Worm (Caenorhabditis elegans) whole organism, young adult: ENCODE measurements around the gene F10G2.1.

Experiments used
- B0336.3 ChIP-seq: fragments of 200-800 bp; sonication (Bioruptor generic); IDR thresholded peaks from 2 replicates; pipeline ENCODE4 v1.3.6; 2022; ENCODE audit warnings: missing genetic modification characterization, missing compliant biosample characterization
- F49E8.2 ChIP-seq: sonication (generic microtip); optimal IDR thresholded peaks from 3 replicates; lab custom pipeline; 2017; ENCODE audit warnings: missing genetic modification characterization, mild to moderate bottlenecking, missing compliant biosample characterization, antibody characterized with exemption, moderate library complexity; ENCODE audit not compliant: insufficient read depth
- F55B11.4 ChIP-seq: sonication (generic microtip); optimal IDR thresholded peaks from 2 replicates; lab custom pipeline; 2016; ENCODE audit warnings: missing compliant biosample characterization, missing genetic modification characterization, borderline replicate concordance; ENCODE audit not compliant: insufficient read depth
- K11D2.4 ChIP-seq: fragments of 200-800 bp; sonication (Bioruptor generic); IDR thresholded peaks from 2 replicates; pipeline ENCODE4 v1.3.6; 2022; ENCODE audit warnings: missing genetic modification reagents, missing genetic modification characterization, missing compliant biosample characterization
- ceh-58 ChIP-seq: fragments of 200-800 bp; sonication (Bioruptor generic); IDR thresholded peaks from 2 replicates; pipeline ENCODE4 v1.3.6; 2022; ENCODE audit warnings: missing genetic modification characterization, missing compliant biosample characterization
- chd-7 ChIP-seq: sonication (generic microtip); optimal IDR thresholded peaks from 2 replicates; lab custom pipeline; 2016; ENCODE audit warnings: mild to moderate bottlenecking, missing genetic modification characterization, moderate library complexity, missing compliant biosample characterization
- die-1 ChIP-seq: sonication (generic microtip); optimal IDR thresholded peaks from 2 replicates; lab custom pipeline; 2016; ENCODE audit warnings: missing genotype, mild to moderate bottlenecking, missing genetic modification characterization, missing compliant biosample characterization
- efl-1 ChIP-seq: fragments of 150-350 bp; optimal IDR thresholded peaks from 2 replicates; lab custom pipeline; 2014; ENCODE audit warnings: missing biosample characterization, missing genetic modification reagents, missing genetic modification characterization
- hmg-1.2 ChIP-seq: fragments of 200-800 bp; sonication (Bioruptor generic); IDR thresholded peaks from 2 replicates; pipeline ENCODE4 v1.3.6; 2022; ENCODE audit warnings: missing genetic modification reagents, missing genetic modification characterization, missing compliant biosample characterization
- lag-1 ChIP-seq: fragments of 200-800 bp; sonication (Bioruptor generic); IDR thresholded peaks from 2 replicates; pipeline ENCODE4 v1.3.6; 2022; ENCODE audit warnings: missing genetic modification reagents, missing genetic modification characterization, missing compliant biosample characterization
- lsy-27 ChIP-seq: sonication (generic microtip); optimal IDR thresholded peaks from 2 replicates; lab custom pipeline; 2017; ENCODE audit warnings: missing genetic modification characterization, mild to moderate bottlenecking, missing compliant biosample characterization, antibody characterized with exemption, missing genotype, borderline replicate concordance; ENCODE audit not compliant: insufficient read depth
- mel-28 ChIP-seq: sonication (generic microtip); optimal IDR thresholded peaks from 2 replicates; lab custom pipeline; 2016; ENCODE audit warnings: borderline replicate concordance, mild to moderate bottlenecking, missing genetic modification characterization, missing compliant biosample characterization
- pha-4 ChIP-seq: fragments of 150-350 bp; sonication (generic microtip); optimal IDR thresholded peaks from 2 replicates; lab custom pipeline; 2014; ENCODE audit warnings: missing biosample characterization, missing genetic modification reagents, missing genetic modification characterization
- snpc-1.1 ChIP-seq: sonication (generic microtip); optimal IDR thresholded peaks from 2 replicates; lab custom pipeline; 2017; ENCODE audit warnings: missing genetic modification characterization, mild to moderate bottlenecking, missing compliant biosample characterization, antibody characterized with exemption, moderate library complexity, missing genotype, missing genetic modification reagents; ENCODE audit not compliant: insufficient read depth
- snpc-1.3 ChIP-seq: sonication (generic microtip); optimal IDR thresholded peaks from 2 replicates; lab custom pipeline; 2017; ENCODE audit warnings: missing genetic modification characterization, mild to moderate bottlenecking, missing compliant biosample characterization, antibody characterized with exemption, moderate library complexity, missing genotype, missing genetic modification reagents; ENCODE audit not compliant: insufficient read depth
- sptf-2 ChIP-seq: fragments of 200-800 bp; sonication (Bioruptor generic); optimal IDR thresholded peaks from 2 replicates; lab custom pipeline; 2018; ENCODE audit warnings: mild to moderate bottlenecking, missing genetic modification characterization, missing compliant biosample characterization
- unc-62 ChIP-seq: fragments of 150-350 bp; optimal IDR thresholded peaks from 2 replicates; lab custom pipeline; 2014; ENCODE audit warnings: missing biosample characterization, missing genetic modification reagents, missing genetic modification characterization
- ztf-18 ChIP-seq: sonication (generic microtip); optimal IDR thresholded peaks from 2 replicates; lab custom pipeline; 2016; ENCODE audit warnings: missing genotype, mild to moderate bottlenecking, missing genetic modification characterization, missing compliant biosample characterization

The F10G2.1 gene

DNA sequence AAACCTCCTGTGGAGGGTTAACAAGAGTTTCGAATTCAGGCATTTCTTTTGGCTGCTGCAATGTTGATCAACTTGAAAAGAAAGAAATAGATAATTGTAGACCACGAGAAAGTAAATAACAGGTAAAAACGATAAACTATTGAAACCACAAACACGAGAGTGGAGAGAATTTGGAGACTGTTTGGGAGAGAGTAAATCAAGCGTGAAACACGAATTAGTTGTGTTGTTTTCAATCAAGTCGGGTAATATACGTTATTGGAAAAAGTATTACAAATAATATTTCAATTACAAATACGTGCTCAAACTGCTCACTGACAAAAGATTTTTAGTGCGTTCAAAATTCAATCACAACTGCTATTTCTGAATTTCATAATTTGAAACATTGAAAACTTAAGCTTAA is 48.7 kb downstream of the F10G2.1 start, which contains the start of gene C03G6.17:
TSS of gene C03G6.17 (minus strand) at position 101 of the 400 bp plus-strand sequence.
- no peak for TF ChIP-seq lsy-27 (tag; lab: Kevin White, UChicago)
- no peak for TF ChIP-seq ceh-58 (GFP tag; lab: Robert Waterston, UW)
- TF ChIP-seq K11D2.4 = no peak
- no peak for TF ChIP-seq unc-62 (GFP tag; lab: Kevin White, UChicago)
- TF ChIP-seq F49E8.2 (tag; lab: Kevin White, UChicago) = no peak
- TF ChIP-seq snpc-1.3 (tag; lab: Kevin White, UChicago) = no peak
- TF ChIP-seq ztf-18 (tag; lab: Kevin White, UChicago) = no peak
- TF ChIP-seq mel-28 (tag; lab: Kevin White, UChicago) = no peak
- no peak for TF ChIP-seq F55B11.4 (tag; lab: Kevin White, UChicago)
- no peak for TF ChIP-seq hmg-1.2 (GFP tag; lab: Robert Waterston, UW)
- TF ChIP-seq efl-1 (GFP tag; lab: Kevin White, UChicago) = no peak
- no peak for TF ChIP-seq chd-7 (tag; lab: Kevin White, UChicago)
- TF ChIP-seq pha-4 (tag; lab: Kevin White, UChicago) = no peak
- TF ChIP-seq sptf-2 = no peak
- no peak for TF ChIP-seq lag-1 (GFP tag; lab: Robert Waterston, UW)
- TF ChIP-seq die-1 (tag; lab: Kevin White, UChicago) = no peak
- no peak for TF ChIP-seq snpc-1.1 (tag; lab: Kevin White, UChicago)
- no peak for TF ChIP-seq B0336.3 (GFP tag; lab: Robert Waterston, UW)
